Fruit fly (Drosophila melanogaster) whole organism, embryonic: Measurements from ENCODE around the gene Gmap.

Experiments used
- Abd-B ChIP-seq: fragments of 200-800 bp; sonication (Bioruptor generic); optimal IDR thresholded peaks from 2 replicates; lab custom pipeline; 2018; ENCODE audit warnings: missing biosample characterization, mild to moderate bottlenecking, missing genetic modification characterization, moderate library complexity
- Atf-2 ChIP-seq: fragments of 200-800 bp; sonication (Bioruptor generic); optimal IDR thresholded peaks from 2 replicates; lab custom pipeline; 2016; ENCODE audit warnings: missing biosample characterization, missing genetic modification characterization
- Bteb2 ChIP-seq: fragments of 200-800 bp; sonication (Bioruptor generic); optimal IDR thresholded peaks from 2 replicates; lab custom pipeline; 2016; ENCODE audit warnings: missing biosample characterization, missing genetic modification characterization
- CG10462 ChIP-seq: fragments of 200-800 bp; sonication (Bioruptor generic); optimal IDR thresholded peaks from 2 replicates; lab custom pipeline; 2016; ENCODE audit warnings: missing biosample characterization, missing genetic modification characterization
- CG11695 ChIP-seq: fragments of 200-800 bp; sonication (Bioruptor generic); IDR thresholded peaks from 3 replicates; pipeline ENCODE4 v1.3.6; 2022; ENCODE audit warnings: missing biosample characterization, missing genetic modification characterization
- CG12219 ChIP-seq: fragments of 200-800 bp; sonication (Bioruptor generic); optimal IDR thresholded peaks from 3 replicates; lab custom pipeline; 2018; ENCODE audit warnings: missing biosample characterization, mild to moderate bottlenecking, missing genetic modification characterization
- CG13296 ChIP-seq: fragments of 200-800 bp; sonication (Bioruptor generic); optimal IDR thresholded peaks from 3 replicates; lab custom pipeline; 2018; ENCODE audit warnings: missing biosample characterization, mild to moderate bottlenecking, missing genetic modification characterization
- CG13624 ChIP-seq: fragments of 200-800 bp; sonication (Bioruptor generic); optimal IDR thresholded peaks from 2 replicates; lab custom pipeline; 2016; ENCODE audit warnings: missing biosample characterization, missing genetic modification characterization
- CG1602 ChIP-seq: fragments of 200-800 bp; sonication (Bioruptor generic); optimal IDR thresholded peaks from 3 replicates; lab custom pipeline; 2016; ENCODE audit warnings: missing biosample characterization, missing genetic modification characterization
- CG18011 ChIP-seq: fragments of 200-800 bp; sonication (Bioruptor generic); optimal IDR thresholded peaks from 2 replicates; lab custom pipeline; 2017; ENCODE audit warnings: missing biosample characterization, missing genetic modification characterization, mild to moderate bottlenecking, moderate library complexity, missing genotype
- CG18262 ChIP-seq: fragments of 200-800 bp; optimal IDR thresholded peaks from 3 replicates; lab custom pipeline; 2019; ENCODE audit warnings: missing biosample characterization, mild to moderate bottlenecking, missing genetic modification characterization, moderate library complexity
- CG18619 ChIP-seq: fragments of 200-800 bp; sonication (Bioruptor generic); optimal IDR thresholded peaks from 3 replicates; lab custom pipeline; 2017; ENCODE audit warnings: missing biosample characterization, mild to moderate bottlenecking, missing genetic modification characterization
- CG2712 ChIP-seq: fragments of 200-800 bp; optimal IDR thresholded peaks from 3 replicates; lab custom pipeline; 2019; ENCODE audit warnings: missing biosample characterization, mild to moderate bottlenecking, missing genetic modification characterization, moderate library complexity
- CG2875 ChIP-seq: fragments of 200-800 bp; sonication (Bioruptor generic); optimal IDR thresholded peaks from 2 replicates; lab custom pipeline; 2017; ENCODE audit warnings: missing biosample characterization, mild to moderate bottlenecking, missing genetic modification characterization, missing genetic modification reagents
- CG30431 ChIP-seq: fragments of 200-800 bp; sonication (Bioruptor generic); optimal IDR thresholded peaks from 2 replicates; lab custom pipeline; 2017; ENCODE audit warnings: missing biosample characterization, missing genetic modification characterization
- CG3065 ChIP-seq: fragments of 200-800 bp; sonication (Bioruptor generic); optimal IDR thresholded peaks from 2 replicates; lab custom pipeline; 2016; ENCODE audit warnings: missing biosample characterization, missing genetic modification characterization
- CG4617 ChIP-seq: fragments of 200-800 bp; sonication (Bioruptor generic); optimal IDR thresholded peaks from 3 replicates; lab custom pipeline; 2016; ENCODE audit warnings: missing biosample characterization, missing genetic modification characterization, borderline replicate concordance
- CG5180 ChIP-seq: fragments of 200-800 bp; sonication (Bioruptor generic); optimal IDR thresholded peaks from 3 replicates; lab custom pipeline; 2017; ENCODE audit warnings: missing biosample characterization, missing genetic modification characterization, mild to moderate bottlenecking, moderate library complexity, missing genetic modification reagents
- CG6854 ChIP-seq: fragments of 200-800 bp; sonication (Bioruptor generic); optimal IDR thresholded peaks from 3 replicates; lab custom pipeline; 2017; ENCODE audit warnings: missing biosample characterization, mild to moderate bottlenecking, missing genetic modification characterization
- CG7786 ChIP-seq: fragments of 200-800 bp; sonication (Bioruptor generic); optimal IDR thresholded peaks from 2 replicates; lab custom pipeline; 2016; ENCODE audit warnings: missing biosample characterization, missing genetic modification characterization
- CG8089 ChIP-seq: fragments of 200-800 bp; sonication (Bioruptor generic); optimal IDR thresholded peaks from 3 replicates; lab custom pipeline; 2016; ENCODE audit warnings: missing biosample characterization, missing genetic modification characterization
- CG8290 ChIP-seq, 3 experiments: fragments of 200-800 bp; sonication (Bioruptor generic); optimal IDR thresholded peaks; 2 replicates each; lab custom pipeline; 2016 to 2019; ENCODE audit warnings: missing biosample characterization in 3 of 3, missing genetic modification characterization in 3 of 3, mild to moderate bottlenecking in 2 of 3, moderate library complexity in 1 of 3
- CG8359 ChIP-seq: fragments of 200-800 bp; sonication (Bioruptor generic); optimal IDR thresholded peaks from 2 replicates; lab custom pipeline; 2017; ENCODE audit warnings: missing biosample characterization, mild to moderate bottlenecking, missing genetic modification characterization, borderline replicate concordance
- CHES-1-like ChIP-seq: fragments of 200-800 bp; sonication (Bioruptor generic); optimal IDR thresholded peaks from 2 replicates; lab custom pipeline; 2016; ENCODE audit warnings: missing biosample characterization, missing genetic modification characterization
- D19A ChIP-seq: fragments of 200-800 bp; optimal IDR thresholded peaks from 3 replicates; lab custom pipeline; 2019; ENCODE audit warnings: missing biosample characterization, mild to moderate bottlenecking, missing genetic modification characterization, moderate library complexity
- Dip3 ChIP-seq: fragments of 200-800 bp; sonication (Bioruptor generic); optimal IDR thresholded peaks from 3 replicates; lab custom pipeline; 2016; ENCODE audit warnings: missing biosample characterization, missing genetic modification characterization
- E2f2 ChIP-seq: fragments of 200-800 bp; sonication (Bioruptor generic); IDR thresholded peaks from 2 replicates; pipeline ENCODE4 v1.3.6; 2022; ENCODE audit warnings: missing biosample characterization, missing genetic modification characterization
- Fer2 ChIP-seq: fragments of 200-800 bp; sonication (Bioruptor generic); optimal IDR thresholded peaks from 2 replicates; lab custom pipeline; 2018; ENCODE audit warnings: missing biosample characterization, mild to moderate bottlenecking, missing genetic modification characterization, moderate library complexity
- Jarid2 ChIP-seq: fragments of 200-800 bp; sonication (Bioruptor generic); optimal IDR thresholded peaks from 3 replicates; lab custom pipeline; 2017; ENCODE audit warnings: mild to moderate bottlenecking, missing biosample characterization, missing genetic modification reagents, missing genetic modification characterization
- Sry-β ChIP-seq: fragments of 200-800 bp; sonication (Bioruptor generic); optimal IDR thresholded peaks from 2 replicates; lab custom pipeline; 2018; ENCODE audit warnings: missing biosample characterization, mild to moderate bottlenecking, missing genetic modification characterization, moderate library complexity
- Usf ChIP-seq: fragments of 200-800 bp; sonication (Bioruptor generic); optimal IDR thresholded peaks from 2 replicates; lab custom pipeline; 2017; ENCODE audit warnings: missing genotype, missing biosample characterization, missing genetic modification characterization
- ab ChIP-seq: fragments of 200-800 bp; sonication (Bioruptor generic); optimal IDR thresholded peaks from 2 replicates; lab custom pipeline; 2016; ENCODE audit warnings: missing biosample characterization, missing genetic modification characterization
- al ChIP-seq: fragments of 200-800 bp; sonication (Bioruptor generic); IDR thresholded peaks from 2 replicates; pipeline ENCODE4 v1.3.6; 2022; ENCODE audit warnings: missing biosample characterization, missing genetic modification characterization
- amos ChIP-seq: fragments of 200-800 bp; sonication (Bioruptor generic); IDR thresholded peaks from 2 replicates; pipeline ENCODE4 v1.3.6; 2022; ENCODE audit warnings: missing biosample characterization, missing genetic modification characterization; ENCODE audit not compliant: partially characterized antibody
- ash1 ChIP-seq: fragments of 200-800 bp; sonication (Bioruptor generic); optimal IDR thresholded peaks from 2 replicates; lab custom pipeline; 2018; ENCODE audit warnings: missing biosample characterization, mild to moderate bottlenecking, missing genetic modification characterization
- br ChIP-seq: fragments of >200 bp; optimal IDR thresholded peaks from 2 replicates; lab custom pipeline; 2017
- grau ChIP-seq: fragments of 200-800 bp; optimal IDR thresholded peaks from 3 replicates; lab custom pipeline; 2019; ENCODE audit warnings: missing biosample characterization, mild to moderate bottlenecking, missing genetic modification characterization, moderate library complexity
- gsb ChIP-seq: fragments of 200-800 bp; sonication (Bioruptor generic); IDR thresholded peaks from 2 replicates; pipeline ENCODE4 v1.3.6; 2022; ENCODE audit warnings: missing biosample characterization, missing genetic modification characterization
- inv ChIP-seq: fragments of 200-800 bp; sonication (Bioruptor generic); IDR thresholded peaks from 2 replicates; pipeline ENCODE4 v1.3.6; 2022; ENCODE audit warnings: missing biosample characterization, missing genetic modification characterization; ENCODE audit not compliant: partially characterized antibody
- lilli ChIP-seq: fragments of 200-800 bp; sonication (Bioruptor generic); optimal IDR thresholded peaks from 3 replicates; lab custom pipeline; 2016; ENCODE audit warnings: missing biosample characterization, missing genetic modification characterization
- luna ChIP-seq: fragments of 200-800 bp; sonication (Bioruptor generic); optimal IDR thresholded peaks from 2 replicates; lab custom pipeline; 2016; ENCODE audit warnings: missing biosample characterization, missing genetic modification characterization
- oc ChIP-seq: fragments of 200-800 bp; sonication (Bioruptor generic); optimal IDR thresholded peaks from 2 replicates; lab custom pipeline; 2018; ENCODE audit warnings: missing biosample characterization, mild to moderate bottlenecking, missing genetic modification characterization, moderate library complexity
- phol ChIP-seq: fragments of 200-800 bp; sonication (Bioruptor generic); optimal IDR thresholded peaks from 3 replicates; lab custom pipeline; 2018; ENCODE audit warnings: missing biosample characterization, mild to moderate bottlenecking, missing genetic modification characterization, moderate library complexity
- pros ChIP-seq: fragments of 200-800 bp; sonication (Bioruptor generic); optimal IDR thresholded peaks from 3 replicates; lab custom pipeline; 2019; ENCODE audit warnings: missing biosample characterization, mild to moderate bottlenecking, missing genetic modification characterization, moderate library complexity
- schlank ChIP-seq: fragments of 200-800 bp; sonication (Bioruptor generic); optimal IDR thresholded peaks from 2 replicates; lab custom pipeline; 2018; ENCODE audit warnings: missing biosample characterization, mild to moderate bottlenecking, missing genetic modification characterization
- so ChIP-seq: fragments of 200-800 bp; sonication (Bioruptor generic); IDR thresholded peaks from 3 replicates; pipeline ENCODE4 v1.3.6; 2022; ENCODE audit warnings: missing biosample characterization, missing genetic modification characterization
- sob ChIP-seq: fragments of 200-800 bp; sonication (Bioruptor generic); IDR thresholded peaks from 2 replicates; pipeline ENCODE4 v1.3.6; 2022; ENCODE audit warnings: missing biosample characterization, missing genetic modification characterization
- tgo ChIP-seq: fragments of 200-800 bp; sonication (Bioruptor generic); IDR thresholded peaks from 3 replicates; pipeline ENCODE4 v1.3.6; 2022; ENCODE audit warnings: missing biosample characterization, missing genetic modification characterization
- wek ChIP-seq: fragments of 200-800 bp; sonication (Bioruptor generic); optimal IDR thresholded peaks from 3 replicates; lab custom pipeline; 2018; ENCODE audit warnings: missing biosample characterization, mild to moderate bottlenecking, missing genetic modification characterization, moderate library complexity
- yki ChIP-seq: fragments of >200 bp; optimal IDR thresholded peaks from 3 replicates; lab custom pipeline; 2018
- z ChIP-seq: fragments of 200-800 bp; sonication (Bioruptor generic); IDR thresholded peaks from 3 replicates; pipeline ENCODE4 v1.3.6; 2022; ENCODE audit warnings: missing biosample characterization, missing genetic modification characterization

The Gmap gene

DNA sequence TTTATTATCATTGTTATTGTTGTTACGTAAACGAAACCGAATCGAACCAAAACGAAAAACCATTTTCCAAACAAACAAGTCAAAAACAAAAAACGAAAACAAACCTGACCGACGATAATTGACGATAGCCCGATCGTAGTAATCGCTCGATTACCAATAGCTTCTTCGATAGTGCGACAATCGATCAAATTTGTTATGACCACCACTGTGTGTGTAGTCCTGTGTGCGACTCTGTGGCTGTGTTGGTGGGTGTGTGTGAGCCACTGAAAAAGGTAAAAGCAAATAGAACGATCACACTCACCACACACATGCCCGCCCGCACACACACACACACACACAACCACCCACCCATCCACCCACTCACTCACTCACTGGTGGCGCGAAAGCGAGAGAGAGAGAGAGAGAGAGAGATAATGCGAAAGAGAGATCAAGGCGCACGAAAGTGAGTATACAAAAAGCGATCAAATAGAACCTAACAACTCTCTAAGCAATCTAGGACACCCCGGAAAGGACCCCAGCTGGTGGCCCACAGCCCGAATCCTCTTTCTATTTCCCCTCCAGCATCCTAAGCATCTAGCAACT, 2.2 kb upstream of the Gmap start (continued):
- no peak for TF ChIP-seq so (GFP tag; lab: Robert Waterston, UW)
- TF ChIP-seq CHES-1-like: no peak
- TF ChIP-seq CG7786 (GFP tag; lab: Kevin White, UChicago): no peak
- TF ChIP-seq Jarid2 (GFP tag; lab: Kevin White, UChicago): no peak
- TF ChIP-seq schlank: no peak
- no peak for TF ChIP-seq CG1602
- peak; percentile 38 for TF ChIP-seq CG8290 (GFP tag; optimal IDR thresholded peaks at IDR 0.05; lab: Kevin White, UChicago)
- peak; percentile 20 to 46 for TF ChIP-seq CG8290 (tag; optimal IDR thresholded peaks at IDR 0.05; lab: Kevin White, UChicago)
- no peak for TF ChIP-seq phol (tag; lab: Kevin White, UChicago)
- TF ChIP-seq CG18262 (tag; lab: Kevin White, UChicago): no peak
- TF ChIP-seq CG2712 (tag; lab: Kevin White, UChicago): no peak
- TF ChIP-seq CG12219 (GFP tag; lab: Kevin White, UChicago): no peak
- no peak for TF ChIP-seq CG11695 (GFP tag; lab: Robert Waterston, UW)
- no peak for TF ChIP-seq CG3065
- 0 out of 2 replicates have a peak, but pooled peaks have one; percentile 14 for TF ChIP-seq inv (GFP tag; lab: Robert Waterston, UW)
- TF ChIP-seq br (lab: Kevin White, UChicago): no peak
- TF ChIP-seq CG13296 (GFP tag; lab: Kevin White, UChicago): no peak
- no peak for TF ChIP-seq yki (lab: Kevin White, UChicago)
- TF ChIP-seq E2f2 (GFP tag; lab: Robert Waterston, UW): 0 out of 2 replicates have a peak, but pooled peaks have one; percentile 29
- no peak for TF ChIP-seq z (GFP tag; lab: Robert Waterston, UW)
- no peak for TF ChIP-seq lilli (GFP tag; lab: Kevin White, UChicago)
- TF ChIP-seq CG4617 (GFP tag; lab: Kevin White, UChicago): no peak
- TF ChIP-seq pros (GFP tag; lab: Kevin White, UChicago): no peak
- no peak for TF ChIP-seq Fer2 (tag; lab: Kevin White, UChicago)
- TF ChIP-seq Bteb2: no peak
- TF ChIP-seq luna (GFP tag; lab: Kevin White, UChicago): no peak
- TF ChIP-seq Usf (GFP tag; lab: Kevin White, UChicago): no peak
- no peak for TF ChIP-seq tgo
- TF ChIP-seq wek: no peak
- TF ChIP-seq Sry-β: no peak
- TF ChIP-seq CG13624 (GFP tag; lab: Kevin White, UChicago): no peak
- TF ChIP-seq CG18619: no peak
- TF ChIP-seq CG10462 (GFP tag; lab: Kevin White, UChicago): no peak
- TF ChIP-seq oc (tag; lab: Kevin White, UChicago): no peak
- no peak for TF ChIP-seq CG6854 (GFP tag; lab: Kevin White, UChicago)
- peak; percentile 3 for TF ChIP-seq CG18011 (GFP tag; lab: Kevin White, UChicago)
- no peak for TF ChIP-seq CG2875 (GFP tag; lab: Kevin White, UChicago)
- no peak for TF ChIP-seq CG8359
- no peak for TF ChIP-seq ash1 (GFP tag; lab: Kevin White, UChicago)
- TF ChIP-seq Dip3 (GFP tag; lab: Kevin White, UChicago): no peak
- no peak for TF ChIP-seq CG30431 (GFP tag; lab: Kevin White, UChicago)
- no peak for TF ChIP-seq Abd-B (GFP tag; lab: Kevin White, UChicago)
- no peak for TF ChIP-seq CG5180 (GFP tag; lab: Kevin White, UChicago)
- no peak for TF ChIP-seq D19A (tag; lab: Kevin White, UChicago)
- peak; percentile 57; the same call in 1 of the 2 replicates for TF ChIP-seq amos
- no peak for TF ChIP-seq grau (tag; lab: Kevin White, UChicago)
- TF ChIP-seq al (GFP tag; lab: Robert Waterston, UW): no peak
- TF ChIP-seq Atf-2 (GFP tag; lab: Kevin White, UChicago): no peak
- no peak for TF ChIP-seq gsb (GFP tag; lab: Robert Waterston, UW)
- no peak for TF ChIP-seq ab (GFP tag; lab: Kevin White, UChicago)
- no peak for TF ChIP-seq CG8089
- TF ChIP-seq sob (GFP tag; lab: Robert Waterston, UW): no peak
